Fruit fly (Drosophila melanogaster) whole organism, embryonic: ENCODE measurements around the gene CG1463.

Source experiments
- Awh ChIP-seq: fragments of 200-800 bp; sonication (Bioruptor generic); IDR thresholded peaks from 2 replicates; pipeline ENCODE4, ENCODE4 v1.3.6; 2022; ENCODE audit warnings: missing biosample characterization, missing genetic modification characterization
- Bteb2 ChIP-seq: fragments of 200-800 bp; sonication (Bioruptor generic); optimal IDR thresholded peaks from 2 replicates; lab custom pipeline; 2016; ENCODE audit warnings: missing biosample characterization, missing genetic modification characterization
- CG12236 ChIP-seq: fragments of 200-800 bp; sonication (Bioruptor generic); optimal IDR thresholded peaks from 2 replicates; lab custom pipeline; 2016; ENCODE audit warnings: missing biosample characterization, missing genetic modification characterization
- CG14441 ChIP-seq: fragments of 200-800 bp; sonication (Bioruptor generic); IDR thresholded peaks from 2 replicates; pipeline ENCODE4 v1.3.6; 2022; ENCODE audit warnings: missing biosample characterization, missing genetic modification characterization
- CG14667 ChIP-seq: fragments of 200-800 bp; sonication (Bioruptor generic); IDR thresholded peaks from 2 replicates; pipeline ENCODE4 v1.3.6; 2022; ENCODE audit warnings: missing biosample characterization, missing genetic modification characterization
- CG1529 ChIP-seq: fragments of 200-800 bp; sonication (Bioruptor generic); optimal IDR thresholded peaks from 3 replicates; lab custom pipeline; 2018; ENCODE audit warnings: missing biosample characterization, missing genetic modification characterization
- CG1603 ChIP-seq: fragments of 200-800 bp; sonication (Bioruptor generic); optimal IDR thresholded peaks from 2 replicates; lab custom pipeline; 2019; ENCODE audit warnings: missing biosample characterization, mild to moderate bottlenecking, missing genetic modification characterization, moderate library complexity
- CG31441 ChIP-seq: fragments of 200-800 bp; sonication (Bioruptor generic); IDR thresholded peaks from 2 replicates; pipeline ENCODE4 v1.3.6; 2022; ENCODE audit warnings: missing biosample characterization, missing genetic modification characterization
- CG32532 ChIP-seq: fragments of 200-800 bp; sonication (Bioruptor generic); IDR thresholded peaks from 2 replicates; pipeline ENCODE4 v1.3.6; 2022; ENCODE audit warnings: missing biosample characterization, missing genetic modification characterization
- CG4707 ChIP-seq: fragments of 200-800 bp; sonication (Bioruptor generic); optimal IDR thresholded peaks from 2 replicates; lab custom pipeline; 2018; ENCODE audit warnings: missing biosample characterization, mild to moderate bottlenecking, missing genetic modification characterization, moderate library complexity
- CG5245 ChIP-seq: fragments of 200-800 bp; sonication (Bioruptor generic); optimal IDR thresholded peaks from 3 replicates; lab custom pipeline; 2016; ENCODE audit warnings: missing biosample characterization, missing genetic modification characterization
- CG6175 ChIP-seq: fragments of 200-800 bp; sonication (Bioruptor generic); IDR thresholded peaks from 3 replicates; pipeline ENCODE4 v1.3.6; 2022; ENCODE audit warnings: missing biosample characterization, missing genetic modification characterization
- CG8290 ChIP-seq, 3 experiments: fragments of 200-800 bp; sonication (Bioruptor generic); optimal IDR thresholded peaks; 2 replicates each; lab custom pipeline; 2016 to 2019; ENCODE audit warnings: missing biosample characterization in 3 of 3, missing genetic modification characterization in 3 of 3, mild to moderate bottlenecking in 2 of 3, moderate library complexity in 1 of 3
- CG9727 ChIP-seq: fragments of 200-800 bp; sonication (Bioruptor generic); optimal IDR thresholded peaks from 3 replicates; lab custom pipeline; 2017; ENCODE audit warnings: missing biosample characterization, mild to moderate bottlenecking, missing genetic modification characterization
- Dll ChIP-seq: fragments of 200-800 bp; sonication (Bioruptor generic); IDR thresholded peaks from 4 replicates; pipeline ENCODE4 v1.3.6; 2022; ENCODE audit warnings: missing biosample characterization, missing genetic modification characterization; ENCODE audit not compliant: partially characterized antibody
- Dref ChIP-seq: fragments of 200-800 bp; sonication (Bioruptor generic); IDR thresholded peaks from 2 replicates; pipeline ENCODE4 v1.3.6; 2022; ENCODE audit warnings: missing biosample characterization, missing genetic modification characterization
- Ets65A ChIP-seq: fragments of 200-800 bp; sonication (Bioruptor generic); peaks from one replicate; lab custom pipeline; 2016; ENCODE audit warnings: missing biosample characterization, missing genetic modification characterization
- H15 ChIP-seq: fragments of 200-800 bp; sonication (Bioruptor generic); IDR thresholded peaks from 3 replicates; pipeline ENCODE4 v1.3.6; 2022; ENCODE audit warnings: missing biosample characterization, missing genetic modification characterization
- Lpt ChIP-seq: fragments of >200 bp; optimal IDR thresholded peaks from 2 replicates; lab custom pipeline; 2018; ENCODE audit warnings: missing biosample characterization, missing genetic modification characterization
- Med ChIP-seq: fragments of 200-800 bp; sonication (Bioruptor generic); peaks from one replicate; lab custom pipeline; 2016; ENCODE audit warnings: missing biosample characterization, missing genetic modification characterization, mild to moderate bottlenecking, inconsistent platforms, moderate library complexity
- NC2β ChIP-seq: fragments of 200-800 bp; sonication (Bioruptor generic); optimal IDR thresholded peaks from 2 replicates; lab custom pipeline; 2016; ENCODE audit warnings: missing biosample characterization, missing genetic modification characterization
- Oli ChIP-seq: fragments of 200-800 bp; sonication (Bioruptor generic); optimal IDR thresholded peaks from 2 replicates; lab custom pipeline; 2018; ENCODE audit warnings: missing biosample characterization, mild to moderate bottlenecking, missing genetic modification characterization, moderate library complexity
- Ptx1 ChIP-seq: fragments of 200-800 bp; sonication (Bioruptor generic); IDR thresholded peaks from 2 replicates; pipeline ENCODE4 v1.3.6; 2022; ENCODE audit warnings: missing biosample characterization, missing genetic modification characterization
- Tbp ChIP-seq: fragments of >200 bp; optimal IDR thresholded peaks from 2 replicates; lab custom pipeline; 2018; ENCODE audit warnings: missing biosample characterization, missing genetic modification characterization
- Vsx1 ChIP-seq: fragments of 200-800 bp; sonication (Bioruptor generic); optimal IDR thresholded peaks from 2 replicates; lab custom pipeline; 2017; ENCODE audit warnings: missing biosample characterization, mild to moderate bottlenecking, missing genetic modification characterization, missing genetic modification reagents
- aop ChIP-seq: fragments of 200-800 bp; sonication (Bioruptor generic); IDR thresholded peaks from 2 replicates; pipeline ENCODE4 v1.3.6; 2022; ENCODE audit warnings: missing biosample characterization, missing genetic modification characterization
- caup ChIP-seq: fragments of 200-800 bp; sonication (Bioruptor generic); optimal IDR thresholded peaks from 3 replicates; lab custom pipeline; 2017; ENCODE audit warnings: missing biosample characterization, mild to moderate bottlenecking, missing genetic modification characterization, moderate library complexity; ENCODE audit not compliant: severe bottlenecking
- crol ChIP-seq: fragments of 200-800 bp; sonication (Bioruptor generic); IDR thresholded peaks from 2 replicates; pipeline ENCODE4 v1.3.6; 2022; ENCODE audit warnings: missing biosample characterization, missing genetic modification characterization
- crp ChIP-seq, 2 experiments: fragments of 200-800 bp; sonication (Bioruptor generic); optimal IDR thresholded peaks; 2 replicates in 1 of 2; 3 replicates in 1 of 2; lab custom pipeline; 2017; ENCODE audit warnings: missing biosample characterization in 2 of 2, missing genetic modification characterization in 2 of 2, mild to moderate bottlenecking in 1 of 2, moderate library complexity in 1 of 2
- dm ChIP-seq: fragments of 200-800 bp; sonication (Bioruptor generic); optimal IDR thresholded peaks from 3 replicates; lab custom pipeline; 2016; ENCODE audit warnings: missing biosample characterization, missing genetic modification characterization
- ems ChIP-seq: fragments of 200-800 bp; sonication (Bioruptor generic); optimal IDR thresholded peaks from 3 replicates; lab custom pipeline; 2016; ENCODE audit warnings: missing biosample characterization, missing genetic modification characterization
- fu2 ChIP-seq: fragments of 200-800 bp; sonication (Bioruptor generic); optimal IDR thresholded peaks from 2 replicates; lab custom pipeline; 2016; ENCODE audit warnings: missing biosample characterization, missing genetic modification characterization
- gsb-n ChIP-seq: fragments of 200-800 bp; sonication (Bioruptor generic); optimal IDR thresholded peaks from 3 replicates; lab custom pipeline; 2018; ENCODE audit warnings: missing biosample characterization, mild to moderate bottlenecking, missing genetic modification characterization
- kay ChIP-seq: fragments of 200-800 bp; sonication (Bioruptor generic); optimal IDR thresholded peaks from 2 replicates; lab custom pipeline; 2016; ENCODE audit warnings: missing biosample characterization, missing genetic modification characterization
- lmd ChIP-seq: fragments of 200-800 bp; sonication (Bioruptor generic); IDR thresholded peaks from 2 replicates; pipeline ENCODE4 v1.3.6; 2022; ENCODE audit warnings: missing biosample characterization, missing genetic modification characterization
- mam ChIP-seq: fragments of 200-800 bp; sonication (Bioruptor generic); optimal IDR thresholded peaks from 3 replicates; lab custom pipeline; 2016; ENCODE audit warnings: missing biosample characterization, missing genetic modification characterization
- nom ChIP-seq: fragments of 200-800 bp; sonication (Bioruptor generic); optimal IDR thresholded peaks from 2 replicates; lab custom pipeline; 2017; ENCODE audit warnings: missing biosample characterization, missing genetic modification characterization, mild to moderate bottlenecking, moderate library complexity, missing genetic modification reagents
- odd ChIP-seq: fragments of 200-800 bp; sonication (Bioruptor generic); optimal IDR thresholded peaks from 2 replicates; lab custom pipeline; 2017; ENCODE audit warnings: missing biosample characterization, mild to moderate bottlenecking, missing genetic modification characterization
- pho ChIP-seq: fragments of 200-800 bp; sonication (Bioruptor generic); optimal IDR thresholded peaks from 2 replicates; lab custom pipeline; 2016; ENCODE audit warnings: missing biosample characterization, missing genetic modification characterization
- phol ChIP-seq: fragments of 200-800 bp; sonication (Bioruptor generic); optimal IDR thresholded peaks from 3 replicates; lab custom pipeline; 2018; ENCODE audit warnings: missing biosample characterization, mild to moderate bottlenecking, missing genetic modification characterization, moderate library complexity
- prd ChIP-seq, 3 experiments: fragments of >200 bp in 2 of 3; fragments of 200-800 bp in 1 of 3; sonication (Bioruptor generic) in 1 of 3; optimal IDR thresholded peaks in 2 of 3; IDR thresholded peaks in 1 of 3; 2 replicates in 2 of 3; 3 replicates in 1 of 3; pipeline versions ENCODE4 v1.3.6 to Lab custom; 2017 to 2022; ENCODE audit warnings: missing biosample characterization in 1 of 3, missing genetic modification characterization in 1 of 3
- sens ChIP-seq: fragments of 200-800 bp; sonication (Bioruptor generic); peaks from one replicate; lab custom pipeline; 2016; ENCODE audit warnings: missing biosample characterization, missing genetic modification characterization
- slbo ChIP-seq: fragments of 200-800 bp; sonication (Bioruptor generic); IDR thresholded peaks from 2 replicates; pipeline ENCODE4 v1.3.6; 2022; ENCODE audit warnings: missing biosample characterization, missing genetic modification characterization
- ssp ChIP-seq: fragments of 200-800 bp; sonication (Bioruptor generic); IDR thresholded peaks from 2 replicates; pipeline ENCODE4 v1.3.6; 2022; ENCODE audit warnings: missing biosample characterization, missing genetic modification characterization
- tap ChIP-seq: fragments of 200-800 bp; optimal IDR thresholded peaks from 3 replicates; lab custom pipeline; 2019; ENCODE audit warnings: missing biosample characterization, mild to moderate bottlenecking, missing genetic modification characterization, moderate library complexity
- toy ChIP-seq: fragments of 200-800 bp; sonication (Bioruptor generic); IDR thresholded peaks from 2 replicates; pipeline ENCODE4 v1.3.6; 2022; ENCODE audit warnings: missing biosample characterization, missing genetic modification characterization
- twi ChIP-seq: fragments of 200-800 bp; optimal IDR thresholded peaks from 2 replicates; lab custom pipeline; 2019; ENCODE audit warnings: missing biosample characterization, mild to moderate bottlenecking, missing genetic modification characterization, moderate library complexity
- vvl ChIP-seq: fragments of 200-800 bp; sonication (Bioruptor generic); IDR thresholded peaks from 2 replicates; pipeline ENCODE4 v1.3.6; 2022; ENCODE audit warnings: missing biosample characterization, missing genetic modification characterization
- wdn ChIP-seq: fragments of 200-800 bp; sonication (Bioruptor generic); IDR thresholded peaks from 2 replicates; pipeline ENCODE4 v1.3.6; 2022; ENCODE audit warnings: missing biosample characterization, missing genetic modification characterization

CG1463 gene

DNA sequence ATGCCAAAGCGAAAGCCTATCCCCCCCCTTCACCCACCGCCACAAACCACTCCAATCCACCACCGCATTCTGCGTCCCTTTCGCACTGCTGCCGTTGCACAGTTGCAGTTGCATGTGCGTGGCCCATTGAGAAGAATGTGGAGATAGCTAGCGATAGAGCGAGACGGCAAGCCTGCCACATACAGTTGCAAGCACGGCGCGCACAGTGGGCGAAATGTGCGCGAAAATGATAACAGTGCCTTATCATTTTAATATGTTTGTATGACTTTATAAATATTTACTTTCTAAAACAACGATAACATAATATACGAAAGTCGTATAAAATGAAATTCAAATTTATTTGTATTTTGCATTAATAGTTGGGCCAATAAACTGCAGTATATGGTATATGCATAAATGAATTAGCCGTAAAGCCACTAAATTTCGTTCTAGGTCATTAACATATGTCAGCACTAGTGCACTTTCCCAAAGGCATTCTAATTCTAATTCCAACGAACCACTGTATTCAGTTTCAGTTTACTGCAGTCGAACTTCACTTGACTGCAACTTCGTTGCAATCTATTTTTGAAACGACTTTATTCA lies 35.5 kb downstream of the CG1463 start (continued):
- TF ChIP-seq Awh (GFP tag; lab: Robert Waterston, UW) (no peak; the same call in 1 of the 2 replicates), dm (no peak), crp (GFP tag; optimal IDR thresholded peaks at IDR 0.05; lab: Kevin White, UChicago) (no peak), gsb-n (tag; lab: Kevin White, UChicago) (peak; percentile 81), mam (GFP tag; lab: Kevin White, UChicago) (no peak), CG5245 (GFP tag; lab: Kevin White, UChicago) (peak; percentile 34), Bteb2 (GFP tag; lab: Kevin White, UChicago) (peak; percentile 16), toy (GFP tag; lab: Robert Waterston, UW) (no peak), tap (no peak), Dll (GFP tag; lab: Robert Waterston, UW) (no peak), fu2 (GFP tag; lab: Kevin White, UChicago) (no peak), CG8290 (GFP tag; optimal IDR thresholded peaks at IDR 0.05; lab: Kevin White, UChicago) (peak; percentile 51), CG8290 (tag; optimal IDR thresholded peaks at IDR 0.05; lab: Kevin White, UChicago) (no peak), caup (GFP tag; lab: Kevin White, UChicago) (no peak), Ptx1 (GFP tag; lab: Robert Waterston, UW) (peak; percentile 52), crol (GFP tag; lab: Robert Waterston, UW) (peak; percentile 96), twi (tag; lab: Kevin White, UChicago) (peak; percentile 64), slbo (no peak), sens (GFP tag; lab: Kevin White, UChicago) (peak; percentile 95), CG31441 (GFP tag; lab: Robert Waterston, UW) (peak; percentile 88), nom (peak; percentile 49), CG14667 (GFP tag; lab: Robert Waterston, UW) (no peak; the same call in 1 of the 2 replicates), wdn (no peak), CG1529 (peak; percentile 78), odd (GFP tag; lab: Kevin White, UChicago) (peak; percentile 49), Tbp (GFP tag; lab: Kevin White, UChicago) (no peak), aop (GFP tag; lab: Robert Waterston, UW) (0 out of 2 replicates have a peak, but pooled peaks have one; percentile 7), ems (peak; percentile 46), H15 (GFP tag; lab: Robert Waterston, UW) (no peak), CG6175 (GFP tag; lab: Robert Waterston, UW) (peak; percentile 37; the same call in 1 of the 3 replicates), CG9727 (GFP tag; lab: Kevin White, UChicago) (peak; percentile 83), pho (no peak), ssp (0 out of 2 replicates have a peak, but pooled peaks have one; percentile 19), Dref (GFP tag; lab: Robert Waterston, UW) (no peak), NC2β (GFP tag; lab: Kevin White, UChicago) (peak; percentile 58)

DNA sequence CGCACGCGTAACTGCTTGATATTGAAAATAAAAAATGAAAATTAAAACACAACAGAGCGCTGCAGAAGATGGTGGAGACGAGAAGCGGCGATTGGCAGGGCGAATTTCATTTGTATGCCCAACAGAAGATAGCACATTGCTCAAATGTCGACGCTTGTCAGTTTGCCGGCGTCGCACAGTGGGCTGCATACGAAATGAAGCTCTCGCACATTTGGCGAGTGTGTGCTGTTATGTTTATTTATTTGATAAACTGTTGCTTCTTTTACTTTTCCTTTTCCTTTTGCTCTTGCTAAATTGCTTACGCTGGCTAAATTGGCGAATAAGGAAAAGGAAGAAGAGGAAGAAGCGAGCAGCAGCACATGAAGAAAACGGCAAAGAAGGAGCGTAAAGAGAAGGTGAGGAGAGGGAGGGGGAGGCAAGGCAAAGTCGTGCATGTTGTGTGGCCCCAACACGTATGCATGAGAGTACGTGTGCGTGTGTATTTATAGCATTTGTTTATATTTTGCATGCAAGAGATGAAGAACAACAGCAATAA lies 36.1 kb downstream of the CG1463 start:
- no peak for TF ChIP-seq Vsx1 (GFP tag; lab: Kevin White, UChicago)
- TF ChIP-seq kay (GFP tag; lab: Kevin White, UChicago), result no peak
- peak; percentile 76 for TF ChIP-seq Med (GFP tag; lab: Kevin White, UChicago)
- peak; percentile 55 for TF ChIP-seq CG4707 (GFP tag; lab: Kevin White, UChicago)
- peak; percentile 21 for TF ChIP-seq CG1603 (tag; lab: Kevin White, UChicago)
- TF ChIP-seq sens (GFP tag; lab: Kevin White, UChicago), result peak; percentile 28
- TF ChIP-seq Ets65A (GFP tag; lab: Kevin White, UChicago), result peak; percentile 84
- TF ChIP-seq phol (tag; lab: Kevin White, UChicago), result peak; percentile 9
- TF ChIP-seq lmd (GFP tag; lab: Robert Waterston, UW), result peak; percentile 18; the same call in 1 of the 2 replicates
- TF ChIP-seq CG12236 (GFP tag; lab: Kevin White, UChicago), result no peak
- 0 out of 2 replicates have a peak, but pooled peaks have one; percentile 6 for TF ChIP-seq CG32532 (GFP tag; lab: Robert Waterston, UW)
- TF ChIP-seq CG14441 (GFP tag; lab: Robert Waterston, UW), result 0 out of 2 replicates have a peak, but pooled peaks have one; percentile 28
- no peak for TF ChIP-seq Lpt (GFP tag; lab: Kevin White, UChicago)
- TF ChIP-seq Oli (tag; lab: Kevin White, UChicago), result peak; percentile 19
- TF ChIP-seq prd (optimal IDR thresholded peaks at IDR 0.05; lab: Kevin White, UChicago), result no peak
- peak; percentile 28; the same call in 1 of the 3 replicates for TF ChIP-seq prd (GFP tag; IDR thresholded peaks at IDR 0.05; lab: Robert Waterston, UW)
- peak; percentile 66 for TF ChIP-seq vvl
